Worm (Caenorhabditis elegans) whole organism, late embryonic: ENCODE data around the gene F56D2.2.

ENCODE experiments used
- C38D4.7 ChIP-seq: fragments of 200-800 bp; sonication (Bioruptor generic); optimal IDR thresholded peaks from 2 replicates; lab custom pipeline; 2018; ENCODE audit warnings: mild to moderate bottlenecking, missing genetic modification characterization, moderate library complexity, missing compliant biosample characterization
- T23F11.4 ChIP-seq: fragments of 200-800 bp; sonication (Bioruptor generic); optimal IDR thresholded peaks from 2 replicates; lab custom pipeline; 2018; ENCODE audit warnings: mild to moderate bottlenecking, missing genetic modification characterization, missing compliant biosample characterization
- Y22D7AL.16 ChIP-seq: sonication (generic microtip); optimal IDR thresholded peaks from 2 replicates; lab custom pipeline; 2016; ENCODE audit warnings: missing genetic modification characterization, missing compliant biosample characterization
- ama-1 ChIP-seq: fragments of 150-350 bp; optimal IDR thresholded peaks from 2 replicates; lab custom pipeline; 2014
- ceh-14 ChIP-seq: sonication (generic microtip); optimal IDR thresholded peaks from 2 replicates; lab custom pipeline; 2016; ENCODE audit warnings: missing genotype, missing genetic modification characterization, missing compliant biosample characterization
- ceh-19 ChIP-seq: fragments of 200-800 bp; sonication (Bioruptor generic); optimal IDR thresholded peaks from 2 replicates; lab custom pipeline; 2018; ENCODE audit warnings: mild to moderate bottlenecking, missing genetic modification characterization, missing compliant biosample characterization
- ceh-22 ChIP-seq: sonication (generic microtip); optimal IDR thresholded peaks from 2 replicates; lab custom pipeline; 2017; ENCODE audit warnings: missing biosample characterization, missing genetic modification characterization
- ceh-24 ChIP-seq: sonication (generic microtip); optimal IDR thresholded peaks from 2 replicates; lab custom pipeline; 2016; ENCODE audit warnings: mild to moderate bottlenecking, missing genetic modification characterization, missing compliant biosample characterization
- ceh-30 ChIP-seq: fragments of 150-350 bp; optimal IDR thresholded peaks from 2 replicates; lab custom pipeline; 2014; ENCODE audit warnings: missing biosample characterization, missing genetic modification characterization
- ceh-31 ChIP-seq: sonication (generic microtip); optimal IDR thresholded peaks from 2 replicates; lab custom pipeline; 2016; ENCODE audit warnings: missing genetic modification characterization, missing compliant biosample characterization
- ceh-45 ChIP-seq: fragments of 200-800 bp; sonication (Bioruptor generic); IDR thresholded peaks from 2 replicates; pipeline ENCODE4 v1.3.6; 2022; ENCODE audit warnings: missing genetic modification reagents, missing genetic modification characterization, missing compliant biosample characterization
- dmd-4 ChIP-seq: sonication (generic microtip); optimal IDR thresholded peaks from 2 replicates; lab custom pipeline; 2016; ENCODE audit warnings: borderline replicate concordance, missing genetic modification characterization, missing compliant biosample characterization
- dve-1 ChIP-seq: sonication (generic microtip); optimal IDR thresholded peaks from 2 replicates; lab custom pipeline; 2017; ENCODE audit warnings: antibody characterized with exemption, mild to moderate bottlenecking, missing genetic modification characterization, missing compliant biosample characterization
- elt-2 ChIP-seq: sonication (generic microtip); optimal IDR thresholded peaks from 2 replicates; lab custom pipeline; 2016; ENCODE audit warnings: missing genetic modification reagents, missing genetic modification characterization, missing compliant biosample characterization
- eyg-1 ChIP-seq: sonication (generic microtip); optimal IDR thresholded peaks from 2 replicates; lab custom pipeline; 2016; ENCODE audit warnings: missing genotype, missing genetic modification characterization, missing compliant biosample characterization
- fax-1 ChIP-seq: sonication (generic microtip); optimal IDR thresholded peaks from 2 replicates; lab custom pipeline; 2016; ENCODE audit warnings: missing genotype, missing genetic modification characterization, missing compliant biosample characterization
- gmeb-2 ChIP-seq: sonication (generic microtip); optimal IDR thresholded peaks from 2 replicates; lab custom pipeline; 2016; ENCODE audit warnings: missing genetic modification characterization, inconsistent platforms, missing compliant biosample characterization
- hlh-13 ChIP-seq: fragments of 200-800 bp; sonication (Bioruptor generic); optimal IDR thresholded peaks from 2 replicates; lab custom pipeline; 2018; ENCODE audit warnings: mild to moderate bottlenecking, missing genetic modification characterization, missing compliant biosample characterization
- hlh-15 ChIP-seq: sonication (generic microtip); optimal IDR thresholded peaks from 2 replicates; lab custom pipeline; 2016; ENCODE audit warnings: missing genetic modification characterization, missing compliant biosample characterization
- hlh-6 ChIP-seq: sonication (generic microtip); optimal IDR thresholded peaks from 2 replicates; lab custom pipeline; 2016; ENCODE audit warnings: missing genotype, missing genetic modification characterization, missing compliant biosample characterization
- hlh-8 ChIP-seq: sonication (generic microtip); optimal IDR thresholded peaks from 2 replicates; lab custom pipeline; 2016; ENCODE audit warnings: missing genotype, missing genetic modification characterization, missing compliant biosample characterization
- lin-11 ChIP-seq: fragments of 200-800 bp; sonication (Bioruptor generic); optimal IDR thresholded peaks from 2 replicates; lab custom pipeline; 2018; ENCODE audit warnings: mild to moderate bottlenecking, missing genetic modification characterization, missing compliant biosample characterization
- mec-3 ChIP-seq: sonication (generic microtip); optimal IDR thresholded peaks from 2 replicates; lab custom pipeline; 2016; ENCODE audit warnings: borderline replicate concordance, missing genetic modification characterization, missing compliant biosample characterization
- nfya-1 ChIP-seq: sonication (generic microtip); optimal IDR thresholded peaks from 2 replicates; lab custom pipeline; 2017; ENCODE audit warnings: missing genetic modification characterization, mild to moderate bottlenecking, missing compliant biosample characterization, antibody characterized with exemption, moderate library complexity
- nhr-11 ChIP-seq: fragments of 150-350 bp; optimal IDR thresholded peaks from 2 replicates; lab custom pipeline; 2014; ENCODE audit warnings: missing biosample characterization, missing genetic modification characterization
- odd-2 ChIP-seq: sonication (generic microtip); optimal IDR thresholded peaks from 2 replicates; lab custom pipeline; 2017; ENCODE audit warnings: antibody characterized with exemption, mild to moderate bottlenecking, missing genetic modification characterization, missing compliant biosample characterization
- pat-9 ChIP-seq: fragments of 200-800 bp; sonication (Bioruptor generic); optimal IDR thresholded peaks from 2 replicates; lab custom pipeline; 2018; ENCODE audit warnings: mild to moderate bottlenecking, missing genetic modification characterization, moderate library complexity, missing compliant biosample characterization
- pax-1 ChIP-seq: fragments of 150-350 bp; optimal IDR thresholded peaks from 2 replicates; lab custom pipeline; 2014; ENCODE audit warnings: missing biosample characterization, missing genetic modification characterization
- pha-2 ChIP-seq: sonication (generic microtip); optimal IDR thresholded peaks from 2 replicates; lab custom pipeline; 2017; ENCODE audit warnings: mild to moderate bottlenecking, missing genetic modification characterization, missing compliant biosample characterization
- pha-4 ChIP-seq: fragments of 150-350 bp; optimal IDR thresholded peaks from 2 replicates; lab custom pipeline; 2018; ENCODE audit warnings: missing biosample characterization, missing genetic modification reagents, missing genetic modification characterization
- pqm-1 ChIP-seq: sonication (generic microtip); optimal IDR thresholded peaks from 2 replicates; lab custom pipeline; 2016; ENCODE audit warnings: missing genetic modification characterization, missing compliant biosample characterization
- ref-2 ChIP-seq: sonication (generic microtip); optimal IDR thresholded peaks from 2 replicates; lab custom pipeline; 2016; ENCODE audit warnings: missing genetic modification characterization, missing compliant biosample characterization
- sdc-2 ChIP-seq: sonication (generic microtip); optimal IDR thresholded peaks from 2 replicates; lab custom pipeline; 2016; ENCODE audit warnings: missing genotype, missing genetic modification characterization, missing compliant biosample characterization
- sox-4 ChIP-seq: sonication (generic microtip); optimal IDR thresholded peaks from 2 replicates; lab custom pipeline; 2017; ENCODE audit warnings: mild to moderate bottlenecking, missing genetic modification characterization, inconsistent platforms, missing compliant biosample characterization
- syd-9 ChIP-seq: sonication (generic microtip); optimal IDR thresholded peaks from 2 replicates; lab custom pipeline; 2016; ENCODE audit warnings: mild to moderate bottlenecking, missing genetic modification characterization, moderate library complexity, missing compliant biosample characterization
- tbx-2 ChIP-seq: sonication (generic microtip); optimal IDR thresholded peaks from 2 replicates; lab custom pipeline; 2016; ENCODE audit warnings: missing genetic modification characterization, missing compliant biosample characterization
- tbx-7 ChIP-seq: sonication (generic microtip); optimal IDR thresholded peaks from 2 replicates; lab custom pipeline; 2016; ENCODE audit warnings: missing genotype, missing genetic modification characterization, missing compliant biosample characterization
- ttx-3 ChIP-seq: sonication (generic microtip); optimal IDR thresholded peaks from 2 replicates; lab custom pipeline; 2016; ENCODE audit warnings: missing genetic modification reagents, missing genetic modification characterization, missing compliant biosample characterization
- unc-3 ChIP-seq, 2 experiments: fragments of 200-800 bp in 1 of 2; sonication (Bioruptor generic) in 1 of 2; sonication (generic microtip) in 1 of 2; conservative IDR thresholded peaks in 1 of 2; optimal IDR thresholded peaks in 1 of 2; 2 replicates each; pipeline versions ENCODE4 v1.3.6 to Lab custom; 2016 to 2022; ENCODE audit warnings: missing compliant biosample characterization in 2 of 2, missing genetic modification characterization in 2 of 2, missing genetic modification reagents in 1 of 2
- unc-42 ChIP-seq: sonication (generic microtip); optimal IDR thresholded peaks from 2 replicates; lab custom pipeline; 2016; ENCODE audit warnings: missing genotype, missing genetic modification characterization, missing compliant biosample characterization
- unc-55 ChIP-seq: sonication (generic microtip); optimal IDR thresholded peaks from 2 replicates; lab custom pipeline; 2017; ENCODE audit warnings: missing biosample characterization, missing genetic modification reagents, missing genetic modification characterization
- zip-5 ChIP-seq: sonication (generic microtip); optimal IDR thresholded peaks from 2 replicates; lab custom pipeline; 2016; ENCODE audit warnings: missing genetic modification characterization, missing compliant biosample characterization
- ztf-16 ChIP-seq: sonication (generic microtip); optimal IDR thresholded peaks from 2 replicates; lab custom pipeline; 2017; ENCODE audit warnings: missing genetic modification characterization, missing compliant biosample characterization

The F56D2.2 gene

DNA sequence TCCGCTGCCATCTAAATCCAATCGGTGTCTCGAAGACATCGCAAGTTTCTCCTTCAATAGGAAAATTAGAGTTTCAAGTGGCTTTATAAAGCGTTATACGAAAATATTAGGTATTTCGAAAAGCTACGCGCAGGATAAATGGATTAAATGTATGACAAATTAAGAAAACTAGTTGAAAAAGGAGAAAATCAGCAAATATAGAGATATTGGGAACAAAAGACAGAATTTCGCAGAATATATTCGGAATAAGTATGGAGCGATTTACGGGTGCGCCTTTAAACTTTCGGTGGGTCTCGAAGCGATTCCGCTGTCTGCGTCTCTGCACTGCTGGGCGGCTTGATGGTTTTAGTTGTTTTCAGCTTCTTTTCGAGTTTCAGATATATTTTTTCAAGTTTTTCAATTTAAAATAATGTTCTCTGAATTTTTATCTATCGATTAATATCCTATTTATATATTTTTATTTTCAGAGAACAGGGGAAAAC lies 4.6 kb downstream of the F56D2.2 start, which contains the start of the genes ddx-15 and ucr-1:
TSS of gene ddx-15 (minus strand) at position 51 of the 482 bp plus-strand sequence.
TSS of gene ucr-1 (plus strand) at position 468 of the 482 bp plus-strand sequence.
- TF ChIP-seq unc-42 (tag; lab: Kevin White, UChicago) (no peak), pax-1 (no peak), tbx-2 (tag; lab: Kevin White, UChicago) (peak; percentile 10), mec-3 (tag; lab: Kevin White, UChicago) (no peak), unc-55 (peak; percentile 1), dve-1 (tag; lab: Kevin White, UChicago) (no peak), fax-1 (tag; lab: Kevin White, UChicago) (no peak), ceh-22 (tag; lab: Kevin White, UChicago) (no peak), elt-2 (tag; lab: Kevin White, UChicago) (no peak), dmd-4 (tag; lab: Kevin White, UChicago) (no peak), hlh-6 (no peak), ceh-31 (peak; percentile 37), hlh-8 (tag; lab: Kevin White, UChicago) (no peak), odd-2 (tag; lab: Kevin White, UChicago) (no peak), nfya-1 (peak; percentile 29)

DNA sequence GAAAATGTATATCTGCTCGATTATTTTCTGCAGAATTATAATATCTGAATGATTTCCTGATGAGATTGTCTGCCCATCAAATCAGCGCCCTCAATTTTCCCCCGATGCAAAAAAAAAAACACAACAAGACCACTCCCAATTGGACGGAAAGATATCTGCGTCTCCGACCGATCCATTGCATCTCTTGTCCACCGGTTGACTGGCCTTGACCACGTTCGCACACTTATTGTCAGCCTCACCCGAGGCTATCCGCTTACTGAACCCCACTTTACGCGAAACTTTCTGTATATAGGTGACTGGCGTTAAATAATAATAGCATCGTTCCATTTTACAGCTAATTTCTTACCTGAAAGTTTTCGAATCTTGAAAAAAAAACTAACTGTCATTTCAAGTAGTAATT lies 7.3 kb downstream of the F56D2.2 start:
- TF ChIP-seq mec-3 (tag; lab: Kevin White, UChicago), result no peak
- TF ChIP-seq nfya-1, result peak; percentile 42
- no peak for TF ChIP-seq zip-5 (tag; lab: Kevin White, UChicago)
- TF ChIP-seq sdc-2, result no peak

DNA sequence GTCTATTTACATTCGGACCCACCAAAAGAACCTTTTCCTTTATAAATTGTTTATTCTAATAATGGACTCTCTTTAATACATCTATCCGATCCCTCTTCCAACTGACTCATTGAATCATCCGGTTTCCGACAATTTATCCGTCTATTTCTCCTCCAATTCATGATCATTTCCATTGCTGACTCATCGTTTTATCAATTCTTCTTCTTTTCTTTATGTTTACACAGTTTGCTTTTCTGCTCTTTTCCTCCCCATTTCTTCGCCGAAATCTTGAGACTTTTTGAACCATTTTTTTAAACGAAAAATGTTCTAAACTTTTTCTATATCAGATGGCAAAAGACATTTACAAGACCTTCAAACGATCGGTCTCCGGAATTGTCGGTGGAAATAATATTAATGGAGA lies 8.4 kb downstream of the F56D2.2 start, which contains the start of gene ced-6:
TSS of gene ced-6 (plus strand) at position 327 of the 400 bp plus-strand sequence.
- TF ChIP-seq eyg-1 (tag; lab: Kevin White, UChicago) (no peak), nhr-11 (tag; lab: Kevin White, UChicago) (no peak), ceh-30 (no peak), hlh-13 (GFP tag; lab: Kevin White, UChicago) (no peak), pqm-1 (tag; lab: Kevin White, UChicago) (no peak), pat-9 (tag; lab: Kevin White, UChicago) (no peak), ttx-3 (no peak), hlh-15 (tag; lab: Kevin White, UChicago) (no peak), lin-11 (no peak), ceh-19 (GFP tag; lab: Kevin White, UChicago) (no peak), hlh-8 (tag; lab: Kevin White, UChicago) (no peak), T23F11.4 (GFP tag; lab: Kevin White, UChicago) (no peak)

DNA sequence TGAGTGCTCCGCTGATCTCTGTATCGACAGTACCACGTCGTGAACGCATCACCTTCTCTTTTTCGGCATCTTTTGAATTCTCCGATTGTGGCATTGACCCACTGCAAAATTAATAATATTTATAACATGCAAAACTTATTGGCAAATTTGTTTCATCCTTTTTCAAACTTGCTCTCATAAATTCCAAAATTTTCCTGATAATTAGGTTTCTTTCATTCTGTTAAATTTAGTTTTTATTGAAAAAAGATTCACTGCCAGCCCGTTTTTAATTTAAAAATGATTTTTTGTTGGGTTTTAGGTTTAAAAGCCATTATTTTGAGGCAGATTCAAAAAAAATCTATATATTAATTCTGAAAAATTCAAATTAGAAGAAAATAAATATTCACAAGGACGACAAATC lies 12.9 kb downstream of the F56D2.2 start, which contains the start of gene wdr-37:
TSS of gene wdr-37 (minus strand) at position 101 of the 400 bp plus-strand sequence.
- TF ChIP-seq ceh-22 (tag; lab: Kevin White, UChicago), result no peak
- no peak for TF ChIP-seq gmeb-2 (tag; lab: Kevin White, UChicago)
- TF ChIP-seq eyg-1 (tag; lab: Kevin White, UChicago), result no peak
- no peak for TF ChIP-seq ama-1 (lab: Kevin White, UChicago)
- TF ChIP-seq pha-4 (tag; lab: Kevin White, UChicago), result no peak
- no peak for TF ChIP-seq C38D4.7 (GFP tag; lab: Kevin White, UChicago)
- no peak for TF ChIP-seq zip-5 (tag; lab: Kevin White, UChicago)

DNA sequence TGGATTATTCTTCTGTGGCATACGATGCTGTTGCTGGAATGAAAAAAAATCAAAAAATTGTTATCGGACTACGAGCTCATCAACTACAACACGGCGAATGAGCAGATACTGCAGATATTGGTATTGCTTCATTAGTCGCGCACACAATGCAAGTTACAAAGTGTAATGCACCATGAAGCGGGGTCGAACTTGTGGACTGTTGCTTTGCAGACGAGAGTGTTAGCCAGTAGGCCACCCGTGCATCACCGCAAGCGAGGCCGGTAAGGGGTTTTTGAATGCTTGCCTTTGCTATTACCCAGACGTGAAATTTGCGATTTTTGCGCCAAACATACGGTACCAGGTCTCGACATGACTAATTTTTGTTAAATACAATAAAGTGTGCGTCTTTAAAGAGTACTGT lies 14.9 kb downstream of the F56D2.2 start:
- peak; percentile 92 for TF ChIP-seq ztf-16 (tag; lab: Kevin White, UChicago)
- peak; percentile 80 for TF ChIP-seq unc-3 (GFP tag; conservative IDR thresholded peaks at IDR 0.05; lab: Robert Waterston, UW)
- peak; percentile 71 for TF ChIP-seq unc-3 (tag; optimal IDR thresholded peaks at IDR 0.05; lab: Kevin White, UChicago)
- TF ChIP-seq unc-55, result no peak
- TF ChIP-seq ref-2, result peak; percentile 92
- no peak for TF ChIP-seq unc-42 (tag; lab: Kevin White, UChicago)
- TF ChIP-seq ceh-24, result peak; percentile 80
- TF ChIP-seq dve-1 (tag; lab: Kevin White, UChicago), result peak; percentile 93
- peak; percentile 91 for TF ChIP-seq ceh-19 (GFP tag; lab: Kevin White, UChicago)
- TF ChIP-seq fax-1 (tag; lab: Kevin White, UChicago), result peak; percentile 72
- peak; percentile 93 for TF ChIP-seq ceh-45 (GFP tag; lab: Robert Waterston, UW)
- peak; percentile 72 for TF ChIP-seq tbx-7
- TF ChIP-seq odd-2 (tag; lab: Kevin White, UChicago), result peak; percentile 65
- TF ChIP-seq elt-2 (tag; lab: Kevin White, UChicago), result peak; percentile 95
- TF ChIP-seq sox-4 (tag; lab: Kevin White, UChicago), result peak; percentile 91
- TF ChIP-seq dmd-4 (tag; lab: Kevin White, UChicago), result peak; percentile 83
- TF ChIP-seq pha-2 (tag; lab: Kevin White, UChicago), result peak; percentile 91
- TF ChIP-seq ceh-14, result peak; percentile 84
- TF ChIP-seq Y22D7AL.16, result peak; percentile 87
- peak; percentile 82 for TF ChIP-seq syd-9 (tag; lab: Kevin White, UChicago)
